Fruit fly (Drosophila melanogaster) whole organism, wandering third instar larva: ENCODE measurements around the gene CG10096.

ENCODE experiments used
- CG9705 ChIP-seq: fragments of 200-800 bp; sonication (Bioruptor generic); optimal IDR thresholded peaks from 2 replicates; lab custom pipeline; 2018; ENCODE audit warnings: missing biosample characterization, mild to moderate bottlenecking, missing genetic modification characterization
- GATAd ChIP-seq: sonication (Bioruptor generic); optimal IDR thresholded peaks from 2 replicates; lab custom pipeline; 2016; ENCODE audit warnings: missing biosample characterization, missing genetic modification characterization
- Myc ChIP-seq: fragments of >200 bp; optimal IDR thresholded peaks from 2 replicates; lab custom pipeline; 2017
- OdsH ChIP-seq: fragments of 200-800 bp; sonication (Bioruptor generic); optimal IDR thresholded peaks from 2 replicates; lab custom pipeline; 2016; ENCODE audit warnings: missing biosample characterization, mild to moderate bottlenecking, missing genetic modification characterization
- Rel ChIP-seq, 2 experiments: fragments of 200-800 bp; sonication (Bioruptor generic) in 1 of 2; optimal IDR thresholded peaks; 2 replicates in 1 of 2; 3 replicates in 1 of 2; lab custom pipeline; 2016 to 2019; ENCODE audit warnings: mild to moderate bottlenecking in 2 of 2, missing biosample characterization in 2 of 2, missing genetic modification characterization in 2 of 2, moderate library complexity in 1 of 2
- dmrt93B ChIP-seq: fragments of 200-800 bp; sonication (Bioruptor generic); optimal IDR thresholded peaks from 2 replicates; lab custom pipeline; 2018; ENCODE audit warnings: missing biosample characterization, mild to moderate bottlenecking, missing genetic modification characterization
- dsf ChIP-seq: sonication (Bioruptor generic); optimal IDR thresholded peaks from 2 replicates; lab custom pipeline; 2016; ENCODE audit warnings: missing biosample characterization, missing genetic modification characterization, borderline replicate concordance
- ey ChIP-seq: fragments of 200-800 bp; sonication (Bioruptor generic); optimal IDR thresholded peaks from 2 replicates; lab custom pipeline; 2016; ENCODE audit warnings: missing biosample characterization, missing genetic modification characterization
- fru ChIP-seq: fragments of 200-800 bp; sonication (Bioruptor generic); optimal IDR thresholded peaks from 3 replicates; lab custom pipeline; 2016; ENCODE audit warnings: missing biosample characterization, mild to moderate bottlenecking, missing genetic modification characterization
- h ChIP-seq: fragments of 200-800 bp; sonication (Bioruptor generic); optimal IDR thresholded peaks from 3 replicates; lab custom pipeline; 2016; ENCODE audit warnings: missing biosample characterization, mild to moderate bottlenecking, missing genetic modification characterization
- lola ChIP-seq: fragments of >200 bp; optimal IDR thresholded peaks from 2 replicates; lab custom pipeline; 2017; ENCODE audit warnings: missing biosample characterization, missing genetic modification characterization
- pan ChIP-seq: fragments of >200 bp; optimal IDR thresholded peaks from 2 replicates; lab custom pipeline; 2017
- rgr ChIP-seq: fragments of 200-800 bp; sonication (Bioruptor generic); optimal IDR thresholded peaks from 3 replicates; lab custom pipeline; 2016; ENCODE audit warnings: missing biosample characterization, mild to moderate bottlenecking, missing genetic modification characterization
- usp ChIP-seq: fragments of >200 bp; optimal IDR thresholded peaks from 2 replicates; lab custom pipeline; 2017; ENCODE audit warnings: missing biosample characterization, missing genetic modification characterization

DNA sequence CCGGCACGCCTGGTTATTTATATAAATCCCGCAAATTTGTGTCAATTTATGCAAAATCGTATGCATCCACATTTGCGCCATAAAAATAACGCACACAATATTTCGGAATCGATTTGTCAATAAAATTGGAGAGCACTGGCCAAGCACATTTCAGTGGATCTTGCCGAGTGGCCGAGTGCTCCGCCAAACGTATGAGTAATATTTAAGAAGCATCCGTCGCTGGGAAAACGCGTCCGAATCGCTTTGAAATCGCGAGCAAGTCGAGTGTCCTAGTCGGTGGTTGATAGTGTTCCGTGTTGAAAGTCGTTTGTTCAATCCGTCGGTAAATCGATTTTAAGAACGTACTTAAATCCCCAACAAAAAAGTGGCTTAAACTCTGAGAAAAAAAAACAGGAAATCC, 8.8 kb downstream of the CG10096 start, which contains the start of gene CG33098:
- TF ChIP-seq h (no peak), pan (lab: Kevin White, UChicago) (no peak), rgr (no peak), CG9705 (GFP tag; lab: Kevin White, UChicago) (no peak), dsf (no peak), dmrt93B (GFP tag; lab: Kevin White, UChicago) (no peak), usp (GFP tag; lab: Kevin White, UChicago) (no peak), ey (GFP tag; lab: Kevin White, UChicago) (no peak), fru (GFP tag; lab: Kevin White, UChicago) (no peak), Myc (lab: Kevin White, UChicago) (no peak), OdsH (GFP tag; lab: Kevin White, UChicago) (no peak), Rel (GFP tag; optimal IDR thresholded peaks at IDR 0.05; lab: Kevin White, UChicago) (no peak), Rel (tag; optimal IDR thresholded peaks at IDR 0.05; lab: Kevin White, UChicago) (no peak), GATAd (GFP tag; lab: Kevin White, UChicago) (no peak), lola (GFP tag; lab: Kevin White, UChicago) (no peak)
